Fruit fly (Drosophila melanogaster) whole organism, embryonic: ENCODE measurements around the gene tai.

Experiments
- Asciz ChIP-seq: fragments of 200-800 bp; sonication (Bioruptor generic); optimal IDR thresholded peaks from 2 replicates; lab custom pipeline; 2017; ENCODE audit warnings: missing biosample characterization, mild to moderate bottlenecking, missing genetic modification characterization, missing genetic modification reagents
- C15 ChIP-seq: fragments of 200-800 bp; sonication (Bioruptor generic); IDR thresholded peaks from 3 replicates; pipeline ENCODE4 v1.3.6; 2022; ENCODE audit warnings: missing biosample characterization, missing genetic modification characterization
- CG10959 ChIP-seq: fragments of 200-800 bp; sonication (Bioruptor generic); IDR thresholded peaks from 2 replicates; pipeline ENCODE4 v1.3.6; 2022; ENCODE audit warnings: missing biosample characterization, missing genetic modification characterization
- CG11696 ChIP-seq: fragments of 200-800 bp; sonication (Bioruptor generic); IDR thresholded peaks from 2 replicates; pipeline ENCODE4 v1.3.6; 2022; ENCODE audit warnings: missing biosample characterization, missing genetic modification characterization
- CG15514 ChIP-seq: fragments of 200-800 bp; sonication (Bioruptor generic); optimal IDR thresholded peaks from 3 replicates; lab custom pipeline; 2017; ENCODE audit warnings: missing biosample characterization, missing genetic modification characterization, mild to moderate bottlenecking, moderate library complexity, missing genetic modification reagents
- CG15601 ChIP-seq: fragments of 200-800 bp; sonication (Bioruptor generic); optimal IDR thresholded peaks from 3 replicates; lab custom pipeline; 2019; ENCODE audit warnings: missing biosample characterization, mild to moderate bottlenecking, missing genetic modification characterization, moderate library complexity
- CG1603 ChIP-seq: fragments of 200-800 bp; sonication (Bioruptor generic); optimal IDR thresholded peaks from 2 replicates; lab custom pipeline; 2019; ENCODE audit warnings: missing biosample characterization, mild to moderate bottlenecking, missing genetic modification characterization, moderate library complexity
- CG17612 ChIP-seq: fragments of 200-800 bp; sonication (Bioruptor generic); IDR thresholded peaks from 2 replicates; pipeline ENCODE4 v1.3.6; 2022; ENCODE audit warnings: missing biosample characterization, missing genetic modification characterization
- CG17802 ChIP-seq: fragments of 200-800 bp; sonication (Bioruptor generic); optimal IDR thresholded peaks from 2 replicates; lab custom pipeline; 2018; ENCODE audit warnings: missing biosample characterization, mild to moderate bottlenecking, missing genetic modification characterization, moderate library complexity
- CG3407 ChIP-seq: fragments of 200-800 bp; sonication (Bioruptor generic); optimal IDR thresholded peaks from 2 replicates; lab custom pipeline; 2018; ENCODE audit warnings: missing biosample characterization, mild to moderate bottlenecking, missing genetic modification characterization
- CG3726 ChIP-seq: fragments of 200-800 bp; sonication (Bioruptor generic); IDR thresholded peaks from 3 replicates; pipeline ENCODE4, ENCODE4 v1.3.6; 2022; ENCODE audit warnings: missing biosample characterization, missing genetic modification characterization
- CG5245 ChIP-seq: fragments of 200-800 bp; sonication (Bioruptor generic); optimal IDR thresholded peaks from 3 replicates; lab custom pipeline; 2016; ENCODE audit warnings: missing biosample characterization, missing genetic modification characterization
- CG6854 ChIP-seq: fragments of 200-800 bp; sonication (Bioruptor generic); optimal IDR thresholded peaks from 3 replicates; lab custom pipeline; 2017; ENCODE audit warnings: missing biosample characterization, mild to moderate bottlenecking, missing genetic modification characterization
- CG8388 ChIP-seq: fragments of 200-800 bp; sonication (Bioruptor generic); optimal IDR thresholded peaks from 2 replicates; lab custom pipeline; 2019; ENCODE audit warnings: missing biosample characterization, mild to moderate bottlenecking, missing genetic modification characterization, moderate library complexity
- CHES-1-like ChIP-seq: fragments of 200-800 bp; sonication (Bioruptor generic); optimal IDR thresholded peaks from 2 replicates; lab custom pipeline; 2016; ENCODE audit warnings: missing biosample characterization, missing genetic modification characterization
- D19B ChIP-seq: fragments of 200-800 bp; sonication (Bioruptor generic); optimal IDR thresholded peaks from 2 replicates; lab custom pipeline; 2017; ENCODE audit warnings: missing biosample characterization, mild to moderate bottlenecking, missing genetic modification characterization
- Dip2 ChIP-seq: fragments of 200-800 bp; sonication (Bioruptor generic); IDR thresholded peaks from 2 replicates; pipeline ENCODE4 v1.3.6; 2022; ENCODE audit warnings: missing biosample characterization, missing genetic modification characterization
- Doc3 ChIP-seq: fragments of 200-800 bp; sonication (Bioruptor generic); IDR thresholded peaks from 3 replicates; pipeline ENCODE4 v1.3.6; 2022; ENCODE audit warnings: missing biosample characterization, missing genetic modification characterization; ENCODE audit not compliant: partially characterized antibody
- E2f1 ChIP-seq: fragments of 200-800 bp; sonication (Bioruptor generic); IDR thresholded peaks from 2 replicates; pipeline ENCODE4 v1.3.6; 2022; ENCODE audit warnings: missing biosample characterization, missing genetic modification characterization
- Fer1 ChIP-seq: fragments of 200-800 bp; sonication (Bioruptor generic); optimal IDR thresholded peaks from 2 replicates; lab custom pipeline; 2017; ENCODE audit warnings: missing biosample characterization, mild to moderate bottlenecking, missing genetic modification characterization
- Hmr ChIP-seq: fragments of 200-800 bp; sonication (Bioruptor generic); optimal IDR thresholded peaks from 3 replicates; lab custom pipeline; 2017; ENCODE audit warnings: mild to moderate bottlenecking, missing biosample characterization, missing genetic modification reagents, missing genetic modification characterization
- Hmx ChIP-seq: fragments of 200-800 bp; sonication (Bioruptor generic); optimal IDR thresholded peaks from 2 replicates; lab custom pipeline; 2016; ENCODE audit warnings: missing biosample characterization, missing genetic modification characterization
- NC2α ChIP-seq: fragments of 200-800 bp; sonication (Bioruptor generic); optimal IDR thresholded peaks from 2 replicates; lab custom pipeline; 2016; ENCODE audit warnings: missing biosample characterization, missing genetic modification characterization
- Nf-YA ChIP-seq: fragments of 200-800 bp; sonication (Bioruptor generic); IDR thresholded peaks from 2 replicates; pipeline ENCODE4 v1.3.6; 2022; ENCODE audit warnings: missing biosample characterization, missing genetic modification characterization
- Opbp ChIP-seq: fragments of 200-800 bp; sonication (Bioruptor generic); IDR thresholded peaks from 3 replicates; pipeline ENCODE4 v1.3.6; 2022; ENCODE audit warnings: missing biosample characterization, missing genetic modification characterization; ENCODE audit not compliant: partially characterized antibody
- ac ChIP-seq: fragments of 200-800 bp; sonication (Bioruptor generic); optimal IDR thresholded peaks from 3 replicates; lab custom pipeline; 2017; ENCODE audit warnings: missing biosample characterization, mild to moderate bottlenecking, missing genetic modification characterization
- ara ChIP-seq: fragments of 200-800 bp; sonication (Bioruptor generic); IDR thresholded peaks from 2 replicates; pipeline ENCODE4 v1.3.6; 2022; ENCODE audit warnings: missing biosample characterization, missing genetic modification characterization
- bab2 ChIP-seq: fragments of 200-800 bp; sonication (Bioruptor generic); optimal IDR thresholded peaks from 2 replicates; lab custom pipeline; 2016; ENCODE audit warnings: missing biosample characterization, missing genetic modification characterization
- bcd ChIP-seq: fragments of 200-800 bp; sonication (Bioruptor generic); optimal IDR thresholded peaks from 2 replicates; lab custom pipeline; 2017; ENCODE audit warnings: missing biosample characterization, mild to moderate bottlenecking, missing genetic modification characterization
- br ChIP-seq: fragments of >200 bp; optimal IDR thresholded peaks from 2 replicates; lab custom pipeline; 2017
- cato ChIP-seq: fragments of 200-800 bp; sonication (Bioruptor generic); optimal IDR thresholded peaks from 2 replicates; lab custom pipeline; 2016; ENCODE audit warnings: missing biosample characterization, missing genetic modification characterization, borderline replicate concordance
- chn ChIP-seq: fragments of 200-800 bp; sonication (Bioruptor generic); optimal IDR thresholded peaks from 2 replicates; lab custom pipeline; 2016; ENCODE audit warnings: missing biosample characterization, missing genetic modification characterization
- dysf ChIP-seq: fragments of 200-800 bp; sonication (Bioruptor generic); IDR thresholded peaks from 3 replicates; pipeline ENCODE4 v1.3.6; 2022; ENCODE audit warnings: missing biosample characterization, missing genetic modification characterization
- fd102C ChIP-seq: fragments of 200-800 bp; sonication (Bioruptor generic); optimal IDR thresholded peaks from 2 replicates; lab custom pipeline; 2018; ENCODE audit warnings: missing biosample characterization, mild to moderate bottlenecking, missing genetic modification characterization, moderate library complexity
- fd3F ChIP-seq: fragments of 200-800 bp; sonication (Bioruptor generic); optimal IDR thresholded peaks from 2 replicates; lab custom pipeline; 2018; ENCODE audit warnings: missing biosample characterization, mild to moderate bottlenecking, missing genetic modification characterization, moderate library complexity
- gem ChIP-seq: fragments of 200-800 bp; sonication (Bioruptor generic); optimal IDR thresholded peaks from 2 replicates; lab custom pipeline; 2019; ENCODE audit warnings: missing biosample characterization, mild to moderate bottlenecking, missing genetic modification characterization, moderate library complexity
- grau ChIP-seq: fragments of 200-800 bp; optimal IDR thresholded peaks from 3 replicates; lab custom pipeline; 2019; ENCODE audit warnings: missing biosample characterization, mild to moderate bottlenecking, missing genetic modification characterization, moderate library complexity
- gsb-n ChIP-seq: fragments of 200-800 bp; sonication (Bioruptor generic); optimal IDR thresholded peaks from 3 replicates; lab custom pipeline; 2018; ENCODE audit warnings: missing biosample characterization, mild to moderate bottlenecking, missing genetic modification characterization
- knrl ChIP-seq: fragments of 200-800 bp; sonication (Bioruptor generic); IDR thresholded peaks from 3 replicates; pipeline ENCODE4 v1.3.6; 2022; ENCODE audit warnings: missing biosample characterization, missing genetic modification characterization; ENCODE audit not compliant: partially characterized antibody
- luna ChIP-seq: fragments of 200-800 bp; sonication (Bioruptor generic); optimal IDR thresholded peaks from 2 replicates; lab custom pipeline; 2016; ENCODE audit warnings: missing biosample characterization, missing genetic modification characterization
- nau ChIP-seq: fragments of 200-800 bp; sonication (Bioruptor generic); optimal IDR thresholded peaks from 3 replicates; lab custom pipeline; 2017; ENCODE audit warnings: missing biosample characterization, mild to moderate bottlenecking, missing genetic modification characterization, missing genetic modification reagents
- onecut ChIP-seq: fragments of 200-800 bp; sonication (Bioruptor generic); IDR thresholded peaks from 2 replicates; pipeline ENCODE4 v1.3.6; 2022; ENCODE audit warnings: missing biosample characterization, missing genetic modification characterization
- pum ChIP-seq: fragments of 200-800 bp; sonication (Bioruptor generic); optimal IDR thresholded peaks from 2 replicates; lab custom pipeline; 2016; ENCODE audit warnings: missing biosample characterization, missing genetic modification characterization
- slp2 ChIP-seq: fragments of 200-800 bp; sonication (Bioruptor generic); optimal IDR thresholded peaks from 2 replicates; lab custom pipeline; 2016; ENCODE audit warnings: missing biosample characterization, missing genetic modification characterization
- stc ChIP-seq: fragments of 200-800 bp; sonication (Bioruptor generic); IDR thresholded peaks from 2 replicates; pipeline ENCODE4 v1.3.6; 2022; ENCODE audit warnings: missing biosample characterization, missing genetic modification characterization
- tin ChIP-seq: fragments of 200-800 bp; sonication (Bioruptor generic); optimal IDR thresholded peaks from 3 replicates; lab custom pipeline; 2016; ENCODE audit warnings: missing biosample characterization, missing genetic modification characterization
- tna ChIP-seq: fragments of 200-800 bp; sonication (Bioruptor generic); IDR thresholded peaks from 2 replicates; pipeline ENCODE4 v1.3.6; 2022; ENCODE audit warnings: missing biosample characterization, missing genetic modification characterization; ENCODE audit not compliant: partially characterized antibody
- trem ChIP-seq: fragments of 200-800 bp; optimal IDR thresholded peaks from 3 replicates; lab custom pipeline; 2019; ENCODE audit warnings: missing biosample characterization, mild to moderate bottlenecking, missing genetic modification characterization, moderate library complexity
- tup ChIP-seq: fragments of 200-800 bp; sonication (Bioruptor generic); optimal IDR thresholded peaks from 2 replicates; lab custom pipeline; 2016; ENCODE audit warnings: missing biosample characterization, mild to moderate bottlenecking, missing genetic modification characterization, moderate library complexity
- yki ChIP-seq: fragments of >200 bp; optimal IDR thresholded peaks from 3 replicates; lab custom pipeline; 2018

The tai gene

dm6 chr2L:9224364-9225019 lies 57.9 kb downstream of the tai start (continued):
- TF ChIP-seq grau (tag; lab: Kevin White, UChicago) (peak; percentile 10), tup (no peak), knrl (GFP tag; lab: Robert Waterston, UW) (no peak), bab2 (GFP tag; lab: Kevin White, UChicago) (peak; percentile 15), CG11696 (GFP tag; lab: Robert Waterston, UW) (0 out of 2 replicates have a peak, but pooled peaks have one; percentile 14), E2f1 (GFP tag; lab: Robert Waterston, UW) (peak; percentile 77), Asciz (no peak), CG6854 (GFP tag; lab: Kevin White, UChicago) (no peak), CG15601 (tag; lab: Kevin White, UChicago) (no peak), br (no peak), CG10959 (GFP tag; lab: Robert Waterston, UW) (peak; percentile 46; the same call in 1 of the 2 replicates), NC2α (GFP tag; lab: Kevin White, UChicago) (no peak), CG8388 (no peak), chn (peak; percentile 17), slp2 (GFP tag; lab: Kevin White, UChicago) (no peak), dysf (peak; percentile 71; the same call in 2 of the 3 replicates), Dip2 (no peak), CG5245 (GFP tag; lab: Kevin White, UChicago) (no peak), CG17802 (no peak), CHES-1-like (GFP tag; lab: Kevin White, UChicago) (no peak), Opbp (no peak), tin (GFP tag; lab: Kevin White, UChicago) (no peak), ac (GFP tag; lab: Kevin White, UChicago) (no peak), gsb-n (tag; lab: Kevin White, UChicago) (no peak), Hmr (GFP tag; lab: Kevin White, UChicago) (peak; percentile 29), ara (no peak), Doc3 (GFP tag; lab: Robert Waterston, UW) (no peak), C15 (GFP tag; lab: Robert Waterston, UW) (0 out of 3 replicates have a peak, but pooled peaks have one; percentile 48), pum (GFP tag; lab: Kevin White, UChicago) (peak; percentile 52), CG3407 (GFP tag; lab: Kevin White, UChicago) (no peak), CG15514 (GFP tag; lab: Kevin White, UChicago) (peak; percentile 4), bcd (GFP tag; lab: Kevin White, UChicago) (peak; percentile 36), tna (GFP tag; lab: Robert Waterston, UW) (no peak), CG1603 (tag; lab: Kevin White, UChicago) (no peak), fd102C (GFP tag; lab: Kevin White, UChicago) (no peak), CG17612 (GFP tag; lab: Robert Waterston, UW) (0 out of 2 replicates have a peak, but pooled peaks have one; percentile 42), stc (peak; percentile 79), CG3726 (GFP tag; lab: Robert Waterston, UW) (0 out of 3 replicates have a peak, but pooled peaks have one; percentile 43), onecut (GFP tag; lab: Robert Waterston, UW) (peak; percentile 36; the same call in 1 of the 2 replicates), Hmx (GFP tag; lab: Kevin White, UChicago) (no peak), Nf-YA (GFP tag; lab: Robert Waterston, UW) (peak; percentile 41; the same call in 1 of the 2 replicates), luna (no peak), nau (GFP tag; lab: Kevin White, UChicago) (no peak), yki (lab: Kevin White, UChicago) (no peak), gem (tag; lab: Kevin White, UChicago) (peak; percentile 42), D19B (GFP tag; lab: Kevin White, UChicago) (no peak), Fer1 (GFP tag; lab: Kevin White, UChicago) (no peak), fd3F (no peak), cato (no peak), trem (no peak)
